Worm (Caenorhabditis elegans): ENCODE results near the gene pfn-2.

- no peak for TF ChIP-seq jun-1 (tag; optimal IDR thresholded peaks at IDR 0.05)
- TF ChIP-seq ceh-62 (tag; optimal IDR thresholded peaks at IDR 0.05): no peak
- TF ChIP-seq gei-8 (GFP tag; optimal IDR thresholded peaks at IDR 0.05): no peak
- no peak for TF ChIP-seq nhr-28 (tag; optimal IDR thresholded peaks at IDR 0.05)
- TF ChIP-seq lin-39 (tag; optimal IDR thresholded peaks at IDR 0.05): no peak
- TF ChIP-seq dmd-8 (GFP tag; IDR thresholded peaks at IDR 0.05): no peak
- TF ChIP-seq ces-1 (GFP tag; optimal IDR thresholded peaks at IDR 0.05): no peak
- no peak for TF ChIP-seq nhr-77 (tag; optimal IDR thresholded peaks at IDR 0.05)
Measured at ce11 chrX:5311174-5311573, 42.7 kb downstream of the pfn-2 start.

Data from whole organism, L4 larva.